Fruit fly (Drosophila melanogaster): Measurements from ENCODE around the gene CG33947.

dm6 chr3L:11125636-11126532 lies 29.6 kb downstream of the CG33947 start:
- TF ChIP-seq psq (optimal IDR thresholded peaks at IDR 0.05) (no peak), CG8478 (optimal IDR thresholded peaks at IDR 0.05) (no peak), Dll (optimal IDR thresholded peaks at IDR 0.05) (no peak)
